Worm (Caenorhabditis elegans): ENCODE results near the gene T23D5.3.

Gene T23D5.3

DNA sequence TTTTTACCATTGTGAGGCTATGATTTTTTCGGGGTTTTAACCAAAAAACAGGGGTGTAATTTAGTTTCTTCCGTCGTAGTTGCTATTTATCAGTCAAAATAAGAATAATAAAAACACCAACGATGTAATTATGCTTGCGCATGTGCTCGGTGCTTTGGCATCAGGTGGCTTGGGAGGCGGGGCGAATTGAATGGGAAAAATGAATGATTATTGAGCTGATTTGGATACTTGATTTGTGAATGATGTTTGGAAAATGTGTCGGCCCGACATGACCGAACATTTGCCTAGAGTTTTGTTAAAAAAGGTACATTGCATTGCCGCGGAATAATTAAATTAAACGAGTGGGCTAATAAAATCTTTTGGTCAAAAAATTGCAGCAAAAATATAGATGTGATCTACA is 1.3 kb downstream of the T23D5.3 start, which contains the start of gene str-38:
TSS of gene str-38 (minus strand) at position 101 of the 400 bp plus-strand sequence.
- TF ChIP-seq hlh-11 (tag; optimal IDR thresholded peaks at IDR 0.05): no peak
- TF ChIP-seq ZK546.5 (tag; optimal IDR thresholded peaks at IDR 0.05): no peak
- no peak for TF ChIP-seq set-16 (GFP tag; IDR thresholded peaks at IDR 0.05)
- TF ChIP-seq dmd-8 (GFP tag; IDR thresholded peaks at IDR 0.05): no peak
- TF ChIP-seq F26F4.8 (GFP tag; conservative IDR thresholded peaks at IDR 0.05): no peak
- TF ChIP-seq Y48G9A.11 (GFP tag; IDR thresholded peaks at IDR 0.05): no peak
- TF ChIP-seq mes-2 (tag; optimal IDR thresholded peaks at IDR 0.05; ENCODE audit: poor library complexity, severe bottlenecking): no peak
- TF ChIP-seq zfp-3 (GFP tag; conservative IDR thresholded peaks at IDR 0.05): no peak
- TF ChIP-seq zag-1 (tag; optimal IDR thresholded peaks at IDR 0.05): no peak
- TF ChIP-seq mep-1 (tag; optimal IDR thresholded peaks at IDR 0.05): no peak
- TF ChIP-seq nhr-237 (tag; optimal IDR thresholded peaks at IDR 0.05): no peak
- TF ChIP-seq nhr-102 (tag; optimal IDR thresholded peaks at IDR 0.05): no peak
- TF ChIP-seq tag-97 (GFP tag; IDR thresholded peaks at IDR 0.05): no peak
- no peak for TF ChIP-seq T26A8.4 (GFP tag; IDR thresholded peaks at IDR 0.05)
- TF ChIP-seq saeg-2 (GFP tag; IDR thresholded peaks at IDR 0.05): no peak
- TF ChIP-seq ceh-44 (GFP tag; IDR thresholded peaks at IDR 0.05): no peak
- TF ChIP-seq jun-1 (tag; optimal IDR thresholded peaks at IDR 0.05): no peak

DNA sequence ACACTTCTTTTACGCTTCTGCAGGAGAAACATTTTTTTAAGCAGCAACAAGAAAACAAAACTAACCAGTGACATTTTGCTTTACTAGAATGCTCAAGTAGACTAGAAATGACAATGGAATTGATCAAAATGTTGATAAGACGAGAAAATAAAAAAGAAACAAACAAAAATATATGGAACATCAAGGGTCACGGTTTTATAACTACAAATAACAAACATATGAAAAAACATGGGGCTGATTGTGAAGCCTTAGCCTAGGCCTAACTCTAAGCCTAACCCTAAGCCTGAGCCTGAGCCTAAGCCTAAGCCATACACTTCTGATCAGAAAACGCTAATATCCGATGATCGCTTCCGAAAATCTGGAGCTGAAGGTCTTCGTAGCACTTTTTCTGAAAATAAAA is 3.0 kb downstream of the T23D5.3 start, which contains the start of gene Y6E2A.10:
TSS of gene Y6E2A.10 (minus strand) at position 101 of the 400 bp plus-strand sequence.
- TF ChIP-seq zfp-2 (tag; optimal IDR thresholded peaks at IDR 0.05): no peak
- TF ChIP-seq ceh-20 (GFP tag; IDR thresholded peaks at IDR 0.05): no peak
- no peak for TF ChIP-seq daf-12 (tag; optimal IDR thresholded peaks at IDR 0.05)
- TF ChIP-seq mdt-29 (GFP tag; IDR thresholded peaks at IDR 0.05): no peak
- no peak for TF ChIP-seq nhr-76 (tag; optimal IDR thresholded peaks at IDR 0.05)
- TF ChIP-seq lin-39 (tag; optimal IDR thresholded peaks at IDR 0.05): no peak
- no peak for TF ChIP-seq cey-2 (tag; optimal IDR thresholded peaks at IDR 0.05; ENCODE audit: borderline replicate concordance, insufficient read depth)
- TF ChIP-seq hlh-30 (tag; optimal IDR thresholded peaks at IDR 0.05; ENCODE audit: insufficient read depth): no peak
- TF ChIP-seq dmd-8 (GFP tag; IDR thresholded peaks at IDR 0.05): no peak
- no peak for TF ChIP-seq nhr-102 (tag; optimal IDR thresholded peaks at IDR 0.05)
- TF ChIP-seq R02D3.7 (tag; optimal IDR thresholded peaks at IDR 0.05): no peak
- no peak for TF ChIP-seq daf-16 (GFP tag; optimal IDR thresholded peaks at IDR 0.05)
- TF ChIP-seq daf-16 (tag; optimal IDR thresholded peaks at IDR 0.05): no peak

DNA sequence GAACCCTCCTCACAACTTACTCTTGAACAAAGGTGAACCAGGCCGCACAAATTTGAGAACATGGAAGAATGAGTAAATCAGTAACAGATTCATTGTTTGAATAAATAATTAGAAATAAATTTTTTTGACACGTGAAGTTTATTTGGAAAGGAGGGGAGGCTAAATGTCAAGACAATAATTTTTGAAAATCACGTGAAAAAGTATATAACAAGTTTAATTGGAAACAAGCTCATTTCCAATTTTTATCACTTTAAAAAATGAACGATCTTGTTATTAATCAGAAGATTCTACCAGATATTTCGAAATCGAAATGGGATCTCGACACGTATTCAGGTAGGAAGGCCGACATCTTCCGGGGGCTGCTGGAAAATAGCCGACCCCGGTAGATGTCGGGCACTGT is 6.9 kb downstream of the T23D5.3 start, which contains the start of the genes irld-57 and sfxn-1.3:
TSS of gene irld-57 (minus strand) at position 101 of the 400 bp plus-strand sequence.
TSS of gene sfxn-1.3 (plus strand) at position 232 of the 400 bp plus-strand sequence.
- TF ChIP-seq saeg-2 (GFP tag; IDR thresholded peaks at IDR 0.05) (no peak), ctbp-1 (GFP tag; IDR thresholded peaks at IDR 0.05) (no peak), ama-1 (optimal IDR thresholded peaks at IDR 0.05) (no peak), attf-4 (tag; optimal IDR thresholded peaks at IDR 0.05) (no peak), egl-43 (GFP tag; IDR thresholded peaks at IDR 0.05) (no peak), T26A8.4 (GFP tag; IDR thresholded peaks at IDR 0.05) (no peak), ZK337.2 (GFP tag; IDR thresholded peaks at IDR 0.05) (no peak), daf-12 (tag; optimal IDR thresholded peaks at IDR 0.05) (no peak), aha-1 (tag) (no peak)

DNA sequence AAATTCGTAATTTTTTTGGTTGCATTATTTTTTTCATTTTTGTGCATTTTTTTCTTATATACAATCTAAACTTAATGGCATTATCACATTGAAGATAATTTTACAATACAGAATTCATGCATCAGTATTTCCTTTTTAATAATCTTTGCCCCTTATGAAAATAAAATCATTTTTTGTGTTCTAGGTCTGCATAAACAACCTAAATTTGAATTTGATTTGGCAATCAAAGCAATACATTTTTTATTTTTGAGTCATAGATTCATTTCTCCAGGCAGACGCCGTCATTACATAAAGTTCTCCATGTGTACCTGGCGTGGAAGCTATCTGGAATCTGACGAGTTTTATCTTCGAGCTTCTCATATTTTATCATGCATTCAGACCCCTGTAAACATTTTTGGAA is 11.6 kb downstream of the T23D5.3 start, which contains the start of gene srh-140:
TSS of gene srh-140 (plus strand) at position 301 of the 400 bp plus-strand sequence.
- TF ChIP-seq mxl-2 (GFP tag; conservative IDR thresholded peaks at IDR 0.05): no peak
- no peak for TF ChIP-seq ZK337.2 (GFP tag; IDR thresholded peaks at IDR 0.05)
- TF ChIP-seq nhr-76 (tag; optimal IDR thresholded peaks at IDR 0.05): no peak
- TF ChIP-seq nhr-11 (tag; optimal IDR thresholded peaks at IDR 0.05): no peak
- no peak for TF ChIP-seq hmg-1.1 (GFP tag; IDR thresholded peaks at IDR 0.05)
- no peak for TF ChIP-seq hlh-11 (tag; optimal IDR thresholded peaks at IDR 0.05)
- TF ChIP-seq tag-97 (GFP tag; IDR thresholded peaks at IDR 0.05): no peak
- no peak for TF ChIP-seq attf-4 (tag; optimal IDR thresholded peaks at IDR 0.05)

Measured in whole organism, L4 larva.